Worm (Caenorhabditis elegans): ENCODE measurements around the gene R07C12.1.

DNA sequence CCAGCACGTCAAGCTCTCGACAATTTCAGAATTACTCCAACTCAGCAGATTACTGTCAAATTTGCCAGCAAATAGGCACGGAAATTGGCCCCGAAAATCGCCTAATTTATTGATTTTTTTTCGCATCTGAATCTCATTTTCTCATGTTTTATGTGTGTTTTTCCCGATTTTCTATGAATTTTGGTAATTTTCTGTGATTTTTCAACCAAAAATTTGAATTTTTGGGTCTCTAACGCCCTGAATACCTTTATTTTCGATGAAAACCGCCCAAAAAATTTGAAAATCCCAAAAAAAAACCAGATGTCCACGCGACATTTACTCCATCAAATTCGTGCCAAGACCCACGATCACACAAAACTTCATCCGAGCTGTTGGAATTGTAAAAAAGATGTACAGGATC lies 23.8 kb downstream of the R07C12.1 start, which contains the start of gene dnj-15:
- TF ChIP-seq ces-1 (GFP tag; optimal IDR thresholded peaks at IDR 0.05) = no peak
- no peak for TF ChIP-seq nhr-76 (tag; optimal IDR thresholded peaks at IDR 0.05)
- TF ChIP-seq ama-1 (optimal IDR thresholded peaks at IDR 0.05) = no peak
- TF ChIP-seq jun-1 (tag; optimal IDR thresholded peaks at IDR 0.05) = no peak
- no peak for TF ChIP-seq lin-13 (GFP tag; optimal IDR thresholded peaks at IDR 0.05)
- no peak for TF ChIP-seq lin-39 (tag; optimal IDR thresholded peaks at IDR 0.05)
- no peak for TF ChIP-seq skn-1 (tag; optimal IDR thresholded peaks at IDR 0.05)
- no peak for TF ChIP-seq lin-35 (GFP tag; optimal IDR thresholded peaks at IDR 0.05)
- TF ChIP-seq aly-2 (tag; optimal IDR thresholded peaks at IDR 0.05) = no peak
- no peak for TF ChIP-seq snu-23 (GFP tag; optimal IDR thresholded peaks at IDR 0.05)
- no peak for TF ChIP-seq ztf-11 (tag; optimal IDR thresholded peaks at IDR 0.05)
- TF ChIP-seq snpc-4 (tag; optimal IDR thresholded peaks at IDR 0.05) = no peak
- TF ChIP-seq dsc-1 (tag; optimal IDR thresholded peaks at IDR 0.05) = no peak
